Fruit fly (Drosophila melanogaster) whole organism, embryonic: ENCODE measurements around the gene Osi10a.

Experiments
- Asciz ChIP-seq: fragments of 200-800 bp; sonication (Bioruptor generic); optimal IDR thresholded peaks from 2 replicates; lab custom pipeline; 2017; ENCODE audit warnings: missing biosample characterization, mild to moderate bottlenecking, missing genetic modification characterization, missing genetic modification reagents
- Blimp-1 ChIP-seq: fragments of 200-800 bp; sonication (Bioruptor generic); optimal IDR thresholded peaks from 3 replicates; lab custom pipeline; 2018; ENCODE audit warnings: missing biosample characterization, missing genetic modification characterization, mild to moderate bottlenecking, moderate library complexity, missing genetic modification reagents
- CG10209 ChIP-seq: fragments of 200-800 bp; sonication (Bioruptor generic); optimal IDR thresholded peaks from 3 replicates; lab custom pipeline; 2017; ENCODE audit warnings: missing biosample characterization, mild to moderate bottlenecking, missing genetic modification characterization, missing genetic modification reagents
- CG12299 ChIP-seq: fragments of 200-800 bp; sonication (Bioruptor generic); optimal IDR thresholded peaks from 2 replicates; lab custom pipeline; 2018; ENCODE audit warnings: missing biosample characterization, mild to moderate bottlenecking, missing genetic modification characterization
- CG13296 ChIP-seq: fragments of 200-800 bp; sonication (Bioruptor generic); optimal IDR thresholded peaks from 3 replicates; lab custom pipeline; 2018; ENCODE audit warnings: missing biosample characterization, mild to moderate bottlenecking, missing genetic modification characterization
- CG13424 ChIP-seq: fragments of 200-800 bp; sonication (Bioruptor generic); optimal IDR thresholded peaks from 2 replicates; lab custom pipeline; 2019; ENCODE audit warnings: missing biosample characterization, mild to moderate bottlenecking, missing genetic modification characterization, moderate library complexity
- CG14667 ChIP-seq: fragments of 200-800 bp; sonication (Bioruptor generic); IDR thresholded peaks from 2 replicates; pipeline ENCODE4 v1.3.6; 2022; ENCODE audit warnings: missing biosample characterization, missing genetic modification characterization
- CG14965 ChIP-seq: fragments of 200-800 bp; sonication (Bioruptor generic); optimal IDR thresholded peaks from 2 replicates; lab custom pipeline; 2016; ENCODE audit warnings: missing biosample characterization, missing genetic modification characterization, borderline replicate concordance
- CG2678 ChIP-seq: fragments of 200-800 bp; sonication (Bioruptor generic); optimal IDR thresholded peaks from 3 replicates; lab custom pipeline; 2019; ENCODE audit warnings: missing biosample characterization, mild to moderate bottlenecking, missing genetic modification characterization, moderate library complexity
- CG33557 ChIP-seq: fragments of 200-800 bp; sonication (Bioruptor generic); optimal IDR thresholded peaks from 2 replicates; lab custom pipeline; 2019; ENCODE audit warnings: missing biosample characterization, mild to moderate bottlenecking, missing genetic modification characterization, moderate library complexity
- CG34422 ChIP-seq: fragments of 200-800 bp; sonication (Bioruptor generic); IDR thresholded peaks from 3 replicates; pipeline ENCODE4 v1.3.6; 2022; ENCODE audit warnings: missing biosample characterization, missing genetic modification characterization
- CG6175 ChIP-seq: fragments of 200-800 bp; sonication (Bioruptor generic); IDR thresholded peaks from 3 replicates; pipeline ENCODE4 v1.3.6; 2022; ENCODE audit warnings: missing biosample characterization, missing genetic modification characterization
- CG6813 ChIP-seq: fragments of 200-800 bp; sonication (Bioruptor generic); optimal IDR thresholded peaks from 2 replicates; lab custom pipeline; 2017; ENCODE audit warnings: missing biosample characterization, missing genetic modification characterization, mild to moderate bottlenecking, moderate library complexity, missing genetic modification reagents
- CG7745 ChIP-seq: fragments of 200-800 bp; sonication (Bioruptor generic); optimal IDR thresholded peaks from 2 replicates; lab custom pipeline; 2018; ENCODE audit warnings: missing biosample characterization, mild to moderate bottlenecking, missing genetic modification characterization, moderate library complexity
- CG9437 ChIP-seq: fragments of 200-800 bp; sonication (Bioruptor generic); optimal IDR thresholded peaks from 2 replicates; lab custom pipeline; 2018; ENCODE audit warnings: missing biosample characterization, mild to moderate bottlenecking, missing genetic modification characterization
- CkIIα-i1 ChIP-seq: fragments of 200-800 bp; sonication (Bioruptor generic); IDR thresholded peaks from 2 replicates; pipeline ENCODE4 v1.3.6; 2022; ENCODE audit warnings: missing biosample characterization, missing genetic modification characterization
- CrebB ChIP-seq: fragments of 200-800 bp; sonication (Bioruptor generic); optimal IDR thresholded peaks from 3 replicates; lab custom pipeline; 2018; ENCODE audit warnings: missing biosample characterization, mild to moderate bottlenecking, missing genetic modification characterization
- Deaf1 ChIP-seq: fragments of 200-800 bp; optimal IDR thresholded peaks from 3 replicates; lab custom pipeline; 2019; ENCODE audit warnings: missing biosample characterization, mild to moderate bottlenecking, missing genetic modification characterization, moderate library complexity
- Dfd ChIP-seq, 2 experiments: fragments of >200 bp; optimal IDR thresholded peaks; 2 replicates each; lab custom pipeline; 2017; ENCODE audit warnings: missing biosample characterization in 2 of 2, missing genetic modification characterization in 2 of 2
- Dip2 ChIP-seq: fragments of 200-800 bp; sonication (Bioruptor generic); IDR thresholded peaks from 2 replicates; pipeline ENCODE4 v1.3.6; 2022; ENCODE audit warnings: missing biosample characterization, missing genetic modification characterization
- Eip74EF ChIP-seq, 2 experiments: fragments of 200-800 bp in 1 of 2; fragments of >200 bp in 1 of 2; sonication (Bioruptor generic) in 1 of 2; optimal IDR thresholded peaks; 2 replicates each; lab custom pipeline; 2017 to 2019; ENCODE audit warnings: missing biosample characterization in 2 of 2, missing genetic modification characterization in 2 of 2, mild to moderate bottlenecking in 1 of 2, moderate library complexity in 1 of 2
- Ets97D ChIP-seq: fragments of 200-800 bp; sonication (Bioruptor generic); optimal IDR thresholded peaks from 3 replicates; lab custom pipeline; 2016; ENCODE audit warnings: missing biosample characterization, missing genetic modification characterization
- Fer2 ChIP-seq: fragments of 200-800 bp; sonication (Bioruptor generic); optimal IDR thresholded peaks from 2 replicates; lab custom pipeline; 2018; ENCODE audit warnings: missing biosample characterization, mild to moderate bottlenecking, missing genetic modification characterization, moderate library complexity
- HHEX ChIP-seq: fragments of 200-800 bp; sonication (Bioruptor generic); optimal IDR thresholded peaks from 3 replicates; lab custom pipeline; 2017; ENCODE audit warnings: missing biosample characterization, mild to moderate bottlenecking, missing genetic modification characterization, missing genetic modification reagents
- Lhr ChIP-seq: fragments of 200-800 bp; sonication (Bioruptor generic); optimal IDR thresholded peaks from 3 replicates; lab custom pipeline; 2017; ENCODE audit warnings: mild to moderate bottlenecking, missing biosample characterization, missing genetic modification reagents, missing genetic modification characterization
- Lpt ChIP-seq: fragments of >200 bp; optimal IDR thresholded peaks from 2 replicates; lab custom pipeline; 2018; ENCODE audit warnings: missing biosample characterization, missing genetic modification characterization
- Mad ChIP-seq: fragments of 200-800 bp; sonication (Bioruptor generic); optimal IDR thresholded peaks from 2 replicates; lab custom pipeline; 2016; ENCODE audit warnings: missing biosample characterization, missing genetic modification characterization
- Opbp ChIP-seq: fragments of 200-800 bp; sonication (Bioruptor generic); IDR thresholded peaks from 3 replicates; pipeline ENCODE4 v1.3.6; 2022; ENCODE audit warnings: missing biosample characterization, missing genetic modification characterization; ENCODE audit not compliant: partially characterized antibody
- Pdp1 ChIP-seq, 2 experiments: fragments of 200-800 bp; sonication (Bioruptor generic); optimal IDR thresholded peaks; 3 replicates each; lab custom pipeline; 2016; ENCODE audit warnings: missing biosample characterization in 2 of 2, missing genetic modification characterization in 2 of 2, mild to moderate bottlenecking in 1 of 2, moderate library complexity in 1 of 2
- Sox100B ChIP-seq: fragments of 200-800 bp; sonication (Bioruptor generic); optimal IDR thresholded peaks from 3 replicates; lab custom pipeline; 2018; ENCODE audit warnings: missing biosample characterization, mild to moderate bottlenecking, missing genetic modification characterization
- Sox102F ChIP-seq: fragments of 200-800 bp; sonication (Bioruptor generic); optimal IDR thresholded peaks from 2 replicates; lab custom pipeline; 2018; ENCODE audit warnings: missing biosample characterization, mild to moderate bottlenecking, missing genetic modification characterization, moderate library complexity
- Trl ChIP-seq, 3 experiments: fragments of >200 bp in 2 of 3; fragments of 200-800 bp in 1 of 3; sonication (Bioruptor generic) in 1 of 3; optimal IDR thresholded peaks; 2 replicates in 1 of 3; 3 replicates in 2 of 3; lab custom pipeline; 2016 to 2017; ENCODE audit warnings: missing biosample characterization in 1 of 3, missing genetic modification characterization in 1 of 3
- abd-A ChIP-seq: fragments of 200-800 bp; sonication (Bioruptor generic); optimal IDR thresholded peaks from 3 replicates; lab custom pipeline; 2019; ENCODE audit warnings: missing biosample characterization, mild to moderate bottlenecking, missing genetic modification characterization, moderate library complexity
- ato ChIP-seq: fragments of 200-800 bp; sonication (Bioruptor generic); IDR thresholded peaks from 2 replicates; pipeline ENCODE4 v1.3.6; 2022; ENCODE audit warnings: missing biosample characterization, missing genetic modification characterization; ENCODE audit not compliant: partially characterized antibody
- bigmax ChIP-seq: fragments of 200-800 bp; sonication (Bioruptor generic); optimal IDR thresholded peaks from 2 replicates; lab custom pipeline; 2018; ENCODE audit warnings: missing biosample characterization, mild to moderate bottlenecking, missing genetic modification characterization
- crol ChIP-seq: fragments of 200-800 bp; sonication (Bioruptor generic); IDR thresholded peaks from 2 replicates; pipeline ENCODE4 v1.3.6; 2022; ENCODE audit warnings: missing biosample characterization, missing genetic modification characterization
- dysf ChIP-seq: fragments of 200-800 bp; sonication (Bioruptor generic); IDR thresholded peaks from 3 replicates; pipeline ENCODE4 v1.3.6; 2022; ENCODE audit warnings: missing biosample characterization, missing genetic modification characterization
- eve ChIP-seq, 2 experiments: fragments of >200 bp; optimal IDR thresholded peaks; 2 replicates each; lab custom pipeline; 2017; ENCODE audit warnings: missing biosample characterization in 2 of 2, missing genetic modification characterization in 2 of 2
- ewg ChIP-seq: fragments of 200-800 bp; sonication (Bioruptor generic); optimal IDR thresholded peaks from 3 replicates; lab custom pipeline; 2017; ENCODE audit warnings: mild to moderate bottlenecking, missing biosample characterization, missing genetic modification reagents, missing genetic modification characterization
- fd96Cb ChIP-seq: fragments of 200-800 bp; sonication (Bioruptor generic); optimal IDR thresholded peaks from 2 replicates; lab custom pipeline; 2018; ENCODE audit warnings: missing biosample characterization, mild to moderate bottlenecking, missing genetic modification characterization, moderate library complexity
- hbn ChIP-seq: fragments of 200-800 bp; sonication (Bioruptor generic); IDR thresholded peaks from 2 replicates; pipeline ENCODE4 v1.3.6; 2022; ENCODE audit warnings: missing biosample characterization, missing genetic modification characterization; ENCODE audit not compliant: partially characterized antibody
- hth ChIP-seq: fragments of >200 bp; optimal IDR thresholded peaks from 2 replicates; lab custom pipeline; 2017; ENCODE audit warnings: inconsistent platforms
- phol ChIP-seq: fragments of 200-800 bp; sonication (Bioruptor generic); optimal IDR thresholded peaks from 3 replicates; lab custom pipeline; 2018; ENCODE audit warnings: missing biosample characterization, mild to moderate bottlenecking, missing genetic modification characterization, moderate library complexity
- repo ChIP-seq: fragments of 200-800 bp; sonication (Bioruptor generic); optimal IDR thresholded peaks from 2 replicates; lab custom pipeline; 2016; ENCODE audit warnings: missing biosample characterization, missing genetic modification characterization
- ro ChIP-seq: fragments of 200-800 bp; sonication (Bioruptor generic); IDR thresholded peaks from 2 replicates; pipeline ENCODE4 v1.3.6; 2022; ENCODE audit warnings: missing biosample characterization, missing genetic modification characterization
- sima ChIP-seq: fragments of 200-800 bp; sonication (Bioruptor generic); optimal IDR thresholded peaks from 2 replicates; lab custom pipeline; 2016; ENCODE audit warnings: missing biosample characterization, missing genetic modification characterization
- sr ChIP-seq: fragments of 200-800 bp; sonication (Bioruptor generic); IDR thresholded peaks from 3 replicates; pipeline ENCODE4 v1.3.6; 2022; ENCODE audit warnings: missing biosample characterization, missing genetic modification characterization
- sug ChIP-seq: fragments of 200-800 bp; optimal IDR thresholded peaks from 2 replicates; lab custom pipeline; 2019; ENCODE audit warnings: missing biosample characterization, mild to moderate bottlenecking, missing genetic modification characterization, moderate library complexity
- tgo ChIP-seq: fragments of 200-800 bp; sonication (Bioruptor generic); IDR thresholded peaks from 3 replicates; pipeline ENCODE4 v1.3.6; 2022; ENCODE audit warnings: missing biosample characterization, missing genetic modification characterization

Osi10a gene

DNA sequence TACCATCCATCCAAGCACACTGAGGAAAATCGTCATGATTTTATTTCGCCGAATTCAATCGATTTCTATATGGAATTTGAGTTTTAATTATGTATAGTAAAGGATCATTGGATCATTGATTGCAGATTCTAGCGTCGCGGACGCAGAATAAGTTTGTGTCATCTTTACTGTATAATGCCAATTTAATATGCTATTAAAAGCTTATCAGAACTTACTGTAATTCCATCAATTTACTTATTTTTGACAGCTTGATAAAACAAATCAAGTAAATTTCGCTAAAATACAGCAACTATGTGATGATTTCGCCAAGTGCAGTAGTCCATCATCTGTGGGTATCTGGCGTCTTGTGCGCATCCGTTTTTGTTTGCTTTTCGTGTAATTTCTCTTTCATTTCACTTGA lies 30.7 kb upstream of the Osi10a start (continued):
- TF ChIP-seq abd-A (tag; lab: Kevin White, UChicago) (no peak), Ets97D (GFP tag; lab: Kevin White, UChicago) (no peak), CG12299 (tag; lab: Kevin White, UChicago) (no peak), fd96Cb (tag; lab: Kevin White, UChicago) (peak; percentile 21), CG13424 (peak; percentile 20), Dip2 (GFP tag; lab: Robert Waterston, UW) (no peak), CG7745 (no peak), Lhr (GFP tag; lab: Kevin White, UChicago) (no peak), hth (lab: Kevin White, UChicago) (no peak), Sox102F (GFP tag; lab: Kevin White, UChicago) (peak; percentile 52), Blimp-1 (GFP tag; lab: Kevin White, UChicago) (peak; percentile 6), CkIIα-i1 (GFP tag; lab: Robert Waterston, UW) (no peak), Trl (optimal IDR thresholded peaks at IDR 0.05; lab: Kevin White, UChicago) (no peak), Trl (GFP tag; optimal IDR thresholded peaks at IDR 0.05; lab: Kevin White, UChicago) (no peak), CG13296 (GFP tag; lab: Kevin White, UChicago) (no peak), CrebB (tag; lab: Kevin White, UChicago) (no peak), CG2678 (tag; lab: Kevin White, UChicago) (peak; percentile 30), CG6175 (no peak), ato (GFP tag; lab: Robert Waterston, UW) (no peak), Asciz (peak; percentile 20), Deaf1 (no peak), Dfd (GFP tag; optimal IDR thresholded peaks at IDR 0.05; lab: Kevin White, UChicago) (no peak), phol (tag; lab: Kevin White, UChicago) (peak; percentile 44), sima (no peak), dysf (GFP tag; lab: Robert Waterston, UW) (no peak; the same call in 2 of the 3 replicates), Sox100B (GFP tag; lab: Kevin White, UChicago) (peak; percentile 44), CG34422 (no peak), crol (GFP tag; lab: Robert Waterston, UW) (no peak), Mad (GFP tag; lab: Kevin White, UChicago) (no peak), ewg (GFP tag; lab: Kevin White, UChicago) (peak; percentile 5), eve (GFP tag; optimal IDR thresholded peaks at IDR 0.05; lab: Kevin White, UChicago) (peak in 1 of 2 experiments; percentile 66), sug (tag; lab: Kevin White, UChicago) (no peak)

DNA sequence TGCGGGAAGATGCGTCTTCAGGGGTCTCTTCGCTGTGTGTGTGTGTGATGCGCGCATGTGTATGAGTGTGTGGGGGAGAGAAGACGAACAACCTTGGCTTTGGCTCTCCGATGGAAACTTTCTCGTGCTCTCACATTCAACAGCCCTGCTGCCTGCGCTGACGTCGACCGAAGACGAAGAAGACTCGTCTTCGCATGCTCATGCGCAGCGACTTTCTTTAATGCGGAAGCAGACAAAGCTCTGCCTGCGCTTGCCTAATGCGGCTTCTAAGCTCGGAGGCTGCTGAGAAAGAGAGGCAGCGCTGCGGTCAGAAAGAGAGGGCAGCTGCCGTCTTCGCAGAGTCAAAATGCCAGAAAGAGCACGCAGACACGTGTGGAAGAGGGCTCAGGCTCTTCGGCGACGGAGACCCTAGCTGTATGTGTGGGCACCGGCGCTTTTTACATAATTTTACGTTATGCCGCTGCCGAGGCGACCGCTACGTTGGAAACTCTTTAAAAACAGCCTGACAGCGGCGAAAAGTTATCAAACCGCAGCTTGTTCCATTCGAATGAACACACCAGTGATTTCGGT lies 29.5 kb upstream of the Osi10a start, which contains the start of gene Osi6:
TSS of gene Osi6 (plus strand) at position 520 of the 570 bp plus-strand sequence.
- TF ChIP-seq Lpt (GFP tag; lab: Kevin White, UChicago) (no peak), hbn (GFP tag; lab: Robert Waterston, UW) (no peak), CG6813 (GFP tag; lab: Kevin White, UChicago) (no peak), CG9437 (GFP tag; lab: Kevin White, UChicago) (no peak), bigmax (GFP tag; lab: Kevin White, UChicago) (no peak), Pdp1 (GFP tag; optimal IDR thresholded peaks at IDR 0.05; lab: Kevin White, UChicago) (peak in 1 of 2 experiments; percentile 40), tgo (no peak), Opbp (GFP tag; lab: Robert Waterston, UW) (no peak), ro (GFP tag; lab: Robert Waterston, UW) (no peak), Trl (optimal IDR thresholded peaks at IDR 0.05; lab: Kevin White, UChicago) (peak in 1 of 2 experiments; percentile 30), Trl (GFP tag; optimal IDR thresholded peaks at IDR 0.05; lab: Kevin White, UChicago) (no peak), CG10209 (GFP tag; lab: Kevin White, UChicago) (no peak), Eip74EF (GFP tag; optimal IDR thresholded peaks at IDR 0.05; lab: Kevin White, UChicago) (peak in 1 of 2 experiments; percentile 85), Fer2 (tag; lab: Kevin White, UChicago) (no peak), sr (GFP tag; lab: Robert Waterston, UW) (0 out of 3 replicates have a peak, but pooled peaks have one; percentile 20), repo (no peak), CG14965 (GFP tag; lab: Kevin White, UChicago) (no peak), CG14667 (no peak), CG33557 (GFP tag; lab: Kevin White, UChicago) (no peak), CG6175 (no peak), HHEX (GFP tag; lab: Kevin White, UChicago) (no peak)
